Fruit fly (Drosophila melanogaster): ENCODE results near the gene Or98b.

Or98b gene

dm6 chr3R:28335462-28335998, 16.5 kb upstream of the Or98b start:
- TF ChIP-seq CG10979 (tag; optimal IDR thresholded peaks at IDR 0.05) (peak; percentile 72), Taf1 (GFP tag; IDR thresholded peaks at IDR 0.05) (no peak), cad (GFP tag; optimal IDR thresholded peaks at IDR 0.05) (no peak), Fer3 (tag; optimal IDR thresholded peaks at IDR 0.05) (peak; percentile 69), cwo (GFP tag; optimal IDR thresholded peaks at IDR 0.05) (peak; percentile 47), CG18764 (GFP tag; optimal IDR thresholded peaks at IDR 0.05) (peak; percentile 73), hb (GFP tag; IDR thresholded peaks at IDR 0.05; ENCODE audit: partially characterized antibody) (no peak), Dp (GFP tag; optimal IDR thresholded peaks at IDR 0.05) (no peak), ERR (GFP tag; optimal IDR thresholded peaks at IDR 0.05) (peak; percentile 26), CG12391 (tag; optimal IDR thresholded peaks at IDR 0.05) (peak; percentile 78), ssp (GFP tag; IDR thresholded peaks at IDR 0.05) (peak; percentile 66), CG30431 (GFP tag; optimal IDR thresholded peaks at IDR 0.05) (peak; percentile 41), mirr (GFP tag; optimal IDR thresholded peaks at IDR 0.05) (peak; percentile 83), NC2α (GFP tag; optimal IDR thresholded peaks at IDR 0.05) (peak; percentile 70), crol (GFP tag; IDR thresholded peaks at IDR 0.05) (0 out of 2 replicates have a peak, but pooled peaks have one; percentile 30), croc (GFP tag; conservative IDR thresholded peaks at IDR 0.05) (peak; percentile 55; the same call in 2 of the 3 replicates), ci (GFP tag; IDR thresholded peaks at IDR 0.05) (peak; percentile 80), Oli (tag; optimal IDR thresholded peaks at IDR 0.05) (peak; percentile 74), CG4404 (GFP tag; IDR thresholded peaks at IDR 0.05) (peak; percentile 78), Adf1 (GFP tag; IDR thresholded peaks at IDR 0.05) (peak; percentile 64), CG12219 (GFP tag; optimal IDR thresholded peaks at IDR 0.05) (peak; percentile 78), CG31365 (tag; optimal IDR thresholded peaks at IDR 0.05) (peak; percentile 47), Dip3 (GFP tag; optimal IDR thresholded peaks at IDR 0.05) (peak; percentile 57), Nf-YB (GFP tag; optimal IDR thresholded peaks at IDR 0.05) (peak; percentile 60), odd (GFP tag; optimal IDR thresholded peaks at IDR 0.05) (peak; percentile 53), Lhr (GFP tag; optimal IDR thresholded peaks at IDR 0.05) (peak; percentile 71), CG8478 (optimal IDR thresholded peaks at IDR 0.05) (no peak), scrt (GFP tag; optimal IDR thresholded peaks at IDR 0.05) (peak; percentile 76), CG32772 (GFP tag; IDR thresholded peaks at IDR 0.05) (peak; percentile 59), gt (GFP tag; IDR thresholded peaks at IDR 0.05) (peak; percentile 75), MESR4 (GFP tag; optimal IDR thresholded peaks at IDR 0.05) (peak; percentile 55), zf30C (GFP tag; optimal IDR thresholded peaks at IDR 0.05) (peak; percentile 10), Vsx1 (GFP tag; optimal IDR thresholded peaks at IDR 0.05) (no peak), org-1 (GFP tag; optimal IDR thresholded peaks at IDR 0.05) (peak; percentile 60), CG7963 (GFP tag; IDR thresholded peaks at IDR 0.05; ENCODE audit: partially characterized antibody) (0 out of 3 replicates have a peak, but pooled peaks have one; percentile 21), NfI (GFP tag; optimal IDR thresholded peaks at IDR 0.05) (peak; percentile 80), Blimp-1 (GFP tag; optimal IDR thresholded peaks at IDR 0.05) (peak; percentile 51), dpn (GFP tag; optimal IDR thresholded peaks at IDR 0.05) (peak; percentile 77 to 82), CG8944 (GFP tag; optimal IDR thresholded peaks at IDR 0.05) (peak; percentile 80), H15 (GFP tag; IDR thresholded peaks at IDR 0.05) (peak; percentile 54; the same call in 1 of the 3 replicates), CG5180 (GFP tag; optimal IDR thresholded peaks at IDR 0.05) (peak; percentile 59), CG8290 (GFP tag; optimal IDR thresholded peaks at IDR 0.05) (peak; percentile 63), CG8290 (tag; optimal IDR thresholded peaks at IDR 0.05) (peak; percentile 31 to 72), twi (tag; optimal IDR thresholded peaks at IDR 0.05) (peak; percentile 41), gro (GFP tag; optimal IDR thresholded peaks at IDR 0.05) (peak; percentile 75), CG2889 (GFP tag; IDR thresholded peaks at IDR 0.05) (no peak; the same call in 2 of the 3 replicates), HLH54F (GFP tag; optimal IDR thresholded peaks at IDR 0.05) (peak; percentile 75), toy (GFP tag; IDR thresholded peaks at IDR 0.05) (peak; percentile 39; the same call in 1 of the 2 replicates), Atf-2 (GFP tag; optimal IDR thresholded peaks at IDR 0.05) (peak; percentile 65), esg (GFP tag; conservative IDR thresholded peaks at IDR 0.05) (peak; percentile 53)
